Fruit fly (Drosophila melanogaster) whole organism, embryonic: Measurements from ENCODE around the gene Bsg.

Experiments
- B-H2 ChIP-seq: fragments of 200-800 bp; sonication (Bioruptor generic); optimal IDR thresholded peaks from 2 replicates; lab custom pipeline; 2018; ENCODE audit warnings: missing biosample characterization, mild to moderate bottlenecking, missing genetic modification characterization
- Bgb ChIP-seq: fragments of 200-800 bp; sonication (Bioruptor generic); IDR thresholded peaks from 2 replicates; pipeline ENCODE4 v1.3.6; 2022; ENCODE audit warnings: missing biosample characterization, missing genetic modification characterization; ENCODE audit not compliant: partially characterized antibody
- CG10274 ChIP-seq: fragments of 200-800 bp; sonication (Bioruptor generic); optimal IDR thresholded peaks from 3 replicates; lab custom pipeline; 2017; ENCODE audit warnings: missing biosample characterization, mild to moderate bottlenecking, missing genetic modification characterization
- CG12071 ChIP-seq: fragments of 200-800 bp; sonication (Bioruptor generic); optimal IDR thresholded peaks from 3 replicates; lab custom pipeline; 2018; ENCODE audit warnings: missing biosample characterization, mild to moderate bottlenecking, missing genetic modification characterization
- CG13123 ChIP-seq: fragments of 200-800 bp; sonication (Bioruptor generic); optimal IDR thresholded peaks from 2 replicates; lab custom pipeline; 2016; ENCODE audit warnings: missing biosample characterization, missing genetic modification characterization
- CG17359 ChIP-seq: fragments of 200-800 bp; sonication (Bioruptor generic); optimal IDR thresholded peaks from 3 replicates; lab custom pipeline; 2018; ENCODE audit warnings: missing biosample characterization, mild to moderate bottlenecking, missing genetic modification characterization, moderate library complexity
- CG17361 ChIP-seq: fragments of 200-800 bp; sonication (Bioruptor generic); IDR thresholded peaks from 3 replicates; pipeline ENCODE4 v1.3.6; 2022; ENCODE audit warnings: missing biosample characterization, missing genetic modification characterization
- CG1792 ChIP-seq: fragments of 200-800 bp; sonication (Bioruptor generic); optimal IDR thresholded peaks from 2 replicates; lab custom pipeline; 2016; ENCODE audit warnings: missing biosample characterization, missing genetic modification characterization
- CG18011 ChIP-seq: fragments of 200-800 bp; sonication (Bioruptor generic); optimal IDR thresholded peaks from 2 replicates; lab custom pipeline; 2017; ENCODE audit warnings: missing biosample characterization, missing genetic modification characterization, mild to moderate bottlenecking, moderate library complexity, missing genotype
- CG30403 ChIP-seq: fragments of 200-800 bp; sonication (Bioruptor generic); optimal IDR thresholded peaks from 3 replicates; lab custom pipeline; 2016; ENCODE audit warnings: missing biosample characterization, missing genetic modification characterization
- CG31224 ChIP-seq: fragments of 200-800 bp; sonication (Bioruptor generic); IDR thresholded peaks from 2 replicates; pipeline ENCODE4 v1.3.6; 2022; ENCODE audit warnings: missing biosample characterization, missing genetic modification characterization
- CG43689 ChIP-seq: fragments of 200-800 bp; sonication (Bioruptor generic); IDR thresholded peaks from 2 replicates; pipeline ENCODE4 v1.3.6; 2022; ENCODE audit warnings: missing biosample characterization, missing genetic modification characterization
- CG4617 ChIP-seq: fragments of 200-800 bp; sonication (Bioruptor generic); optimal IDR thresholded peaks from 3 replicates; lab custom pipeline; 2016; ENCODE audit warnings: missing biosample characterization, missing genetic modification characterization, borderline replicate concordance
- CG4730 ChIP-seq: fragments of 200-800 bp; sonication (Bioruptor generic); IDR thresholded peaks from 2 replicates; pipeline ENCODE4 v1.3.6; 2022; ENCODE audit warnings: missing biosample characterization, missing genetic modification characterization
- CG8359 ChIP-seq: fragments of 200-800 bp; sonication (Bioruptor generic); optimal IDR thresholded peaks from 2 replicates; lab custom pipeline; 2017; ENCODE audit warnings: missing biosample characterization, mild to moderate bottlenecking, missing genetic modification characterization, borderline replicate concordance
- Ets65A ChIP-seq: fragments of 200-800 bp; sonication (Bioruptor generic); peaks from one replicate; lab custom pipeline; 2016; ENCODE audit warnings: missing biosample characterization, missing genetic modification characterization
- Fer3 ChIP-seq: fragments of 200-800 bp; sonication (Bioruptor generic); optimal IDR thresholded peaks from 2 replicates; lab custom pipeline; 2018; ENCODE audit warnings: missing biosample characterization, mild to moderate bottlenecking, missing genetic modification characterization, moderate library complexity
- HLH4C ChIP-seq: fragments of 200-800 bp; sonication (Bioruptor generic); IDR thresholded peaks from 3 replicates; pipeline ENCODE4 v1.3.6; 2022; ENCODE audit warnings: missing biosample characterization, missing genetic modification characterization; ENCODE audit not compliant: partially characterized antibody
- HLH54F ChIP-seq: fragments of 200-800 bp; sonication (Bioruptor generic); optimal IDR thresholded peaks from 3 replicates; lab custom pipeline; 2016; ENCODE audit warnings: missing biosample characterization, missing genetic modification characterization
- Hey ChIP-seq: fragments of 200-800 bp; sonication (Bioruptor generic); optimal IDR thresholded peaks from 3 replicates; lab custom pipeline; 2018; ENCODE audit warnings: missing biosample characterization, mild to moderate bottlenecking, missing genetic modification characterization
- Hmr ChIP-seq: fragments of 200-800 bp; sonication (Bioruptor generic); optimal IDR thresholded peaks from 3 replicates; lab custom pipeline; 2017; ENCODE audit warnings: mild to moderate bottlenecking, missing biosample characterization, missing genetic modification reagents, missing genetic modification characterization
- Oli ChIP-seq: fragments of 200-800 bp; sonication (Bioruptor generic); optimal IDR thresholded peaks from 2 replicates; lab custom pipeline; 2018; ENCODE audit warnings: missing biosample characterization, mild to moderate bottlenecking, missing genetic modification characterization, moderate library complexity
- Opbp ChIP-seq: fragments of 200-800 bp; sonication (Bioruptor generic); IDR thresholded peaks from 3 replicates; pipeline ENCODE4 v1.3.6; 2022; ENCODE audit warnings: missing biosample characterization, missing genetic modification characterization; ENCODE audit not compliant: partially characterized antibody
- Ravus ChIP-seq: fragments of 200-800 bp; sonication (Bioruptor generic); IDR thresholded peaks from 2 replicates; pipeline ENCODE4 v1.3.6; 2022; ENCODE audit warnings: missing biosample characterization, missing genetic modification characterization
- Vsx1 ChIP-seq: fragments of 200-800 bp; sonication (Bioruptor generic); optimal IDR thresholded peaks from 2 replicates; lab custom pipeline; 2017; ENCODE audit warnings: missing biosample characterization, mild to moderate bottlenecking, missing genetic modification characterization, missing genetic modification reagents
- al ChIP-seq: fragments of 200-800 bp; sonication (Bioruptor generic); IDR thresholded peaks from 2 replicates; pipeline ENCODE4 v1.3.6; 2022; ENCODE audit warnings: missing biosample characterization, missing genetic modification characterization
- ase ChIP-seq: fragments of 200-800 bp; sonication (Bioruptor generic); IDR thresholded peaks from 3 replicates; pipeline ENCODE4 v1.3.6; 2022; ENCODE audit warnings: missing biosample characterization, missing genetic modification characterization
- bsh ChIP-seq, 2 experiments: fragments of 200-800 bp; sonication (Bioruptor generic); optimal IDR thresholded peaks; 2 replicates each; lab custom pipeline; 2017 to 2018; ENCODE audit warnings: mild to moderate bottlenecking in 2 of 2, missing biosample characterization in 2 of 2, missing genetic modification characterization in 2 of 2, moderate library complexity in 1 of 2
- caup ChIP-seq: fragments of 200-800 bp; sonication (Bioruptor generic); optimal IDR thresholded peaks from 3 replicates; lab custom pipeline; 2017; ENCODE audit warnings: missing biosample characterization, mild to moderate bottlenecking, missing genetic modification characterization, moderate library complexity; ENCODE audit not compliant: severe bottlenecking
- cg ChIP-seq: fragments of 200-800 bp; sonication (Bioruptor generic); optimal IDR thresholded peaks from 3 replicates; lab custom pipeline; 2019; ENCODE audit warnings: missing biosample characterization, mild to moderate bottlenecking, missing genetic modification characterization, moderate library complexity
- ci ChIP-seq: fragments of 200-800 bp; sonication (Bioruptor generic); IDR thresholded peaks from 3 replicates; pipeline ENCODE4 v1.3.6; 2022; ENCODE audit warnings: missing biosample characterization, missing genetic modification characterization
- da ChIP-seq: fragments of 200-800 bp; sonication (Bioruptor generic); optimal IDR thresholded peaks from 2 replicates; lab custom pipeline; 2016; ENCODE audit warnings: missing biosample characterization, missing genetic modification characterization
- exex ChIP-seq: fragments of 200-800 bp; sonication (Bioruptor generic); optimal IDR thresholded peaks from 4 replicates; lab custom pipeline; 2018; ENCODE audit warnings: missing biosample characterization, mild to moderate bottlenecking, missing genetic modification characterization, moderate library complexity
- fd102C ChIP-seq: fragments of 200-800 bp; sonication (Bioruptor generic); optimal IDR thresholded peaks from 2 replicates; lab custom pipeline; 2018; ENCODE audit warnings: missing biosample characterization, mild to moderate bottlenecking, missing genetic modification characterization, moderate library complexity
- jing ChIP-seq: fragments of 200-800 bp; sonication (Bioruptor generic); optimal IDR thresholded peaks from 2 replicates; lab custom pipeline; 2018; ENCODE audit warnings: missing biosample characterization, mild to moderate bottlenecking, missing genetic modification characterization
- kni ChIP-seq: fragments of 200-800 bp; sonication (Bioruptor generic); optimal IDR thresholded peaks from 3 replicates; lab custom pipeline; 2017; ENCODE audit warnings: mild to moderate bottlenecking, missing biosample characterization, missing genetic modification reagents, missing genetic modification characterization
- mirr ChIP-seq: fragments of 200-800 bp; sonication (Bioruptor generic); optimal IDR thresholded peaks from 3 replicates; lab custom pipeline; 2018; ENCODE audit warnings: missing biosample characterization, mild to moderate bottlenecking, missing genetic modification characterization
- org-1 ChIP-seq: fragments of 200-800 bp; sonication (Bioruptor generic); optimal IDR thresholded peaks from 2 replicates; lab custom pipeline; 2017; ENCODE audit warnings: missing biosample characterization, missing genetic modification characterization
- pnt ChIP-seq: fragments of 200-800 bp; sonication (Bioruptor generic); optimal IDR thresholded peaks from 3 replicates; lab custom pipeline; 2016; ENCODE audit warnings: missing biosample characterization, missing genetic modification characterization
- scrt ChIP-seq: fragments of 200-800 bp; sonication (Bioruptor generic); optimal IDR thresholded peaks from 2 replicates; lab custom pipeline; 2018; ENCODE audit warnings: missing biosample characterization, mild to moderate bottlenecking, missing genetic modification characterization, moderate library complexity
- slp2 ChIP-seq: fragments of 200-800 bp; sonication (Bioruptor generic); optimal IDR thresholded peaks from 2 replicates; lab custom pipeline; 2016; ENCODE audit warnings: missing biosample characterization, missing genetic modification characterization
- sqz ChIP-seq: fragments of 200-800 bp; sonication (Bioruptor generic); optimal IDR thresholded peaks from 3 replicates; lab custom pipeline; 2018; ENCODE audit warnings: missing biosample characterization, mild to moderate bottlenecking, missing genetic modification characterization
- sug ChIP-seq: fragments of 200-800 bp; optimal IDR thresholded peaks from 2 replicates; lab custom pipeline; 2019; ENCODE audit warnings: missing biosample characterization, mild to moderate bottlenecking, missing genetic modification characterization, moderate library complexity
- unpg ChIP-seq: fragments of 200-800 bp; sonication (Bioruptor generic); optimal IDR thresholded peaks from 3 replicates; lab custom pipeline; 2018; ENCODE audit warnings: missing biosample characterization, mild to moderate bottlenecking, missing genetic modification characterization, moderate library complexity
- zfh1 ChIP-seq: fragments of 200-800 bp; sonication (Bioruptor generic); IDR thresholded peaks from 3 replicates; pipeline ENCODE4 v1.3.6; 2022; ENCODE audit warnings: missing biosample characterization, missing genetic modification characterization

Gene Bsg

dm6 chr2L:8082692-8083412, 368 bp upstream of the Bsg start, which contains the start of gene Mcr (continued):
- TF ChIP-seq CG12071 (no peak), CG17361 (GFP tag; lab: Robert Waterston, UW) (peak; percentile 34; the same call in 1 of the 3 replicates), CG10274 (GFP tag; lab: Kevin White, UChicago) (no peak), bsh (GFP tag; optimal IDR thresholded peaks at IDR 0.05; lab: Kevin White, UChicago) (no peak), CG31224 (GFP tag; lab: Robert Waterston, UW) (no peak), org-1 (GFP tag; lab: Kevin White, UChicago) (no peak), Ets65A (GFP tag; lab: Kevin White, UChicago) (peak; percentile 38), exex (tag; lab: Kevin White, UChicago) (no peak), CG17359 (no peak), HLH4C (GFP tag; lab: Robert Waterston, UW) (peak; percentile 42; the same call in 1 of the 3 replicates), Hey (no peak), CG30403 (GFP tag; lab: Kevin White, UChicago) (no peak), ase (GFP tag; lab: Robert Waterston, UW) (no peak), CG4617 (GFP tag; lab: Kevin White, UChicago) (no peak), da (GFP tag; lab: Kevin White, UChicago) (no peak), unpg (no peak), scrt (GFP tag; lab: Kevin White, UChicago) (no peak), Fer3 (no peak), Vsx1 (GFP tag; lab: Kevin White, UChicago) (no peak), Opbp (GFP tag; lab: Robert Waterston, UW) (peak; percentile 50; the same call in 1 of the 3 replicates), fd102C (no peak), CG1792 (GFP tag; lab: Kevin White, UChicago) (no peak), Bgb (GFP tag; lab: Robert Waterston, UW) (peak; percentile 28), zfh1 (GFP tag; lab: Robert Waterston, UW) (no peak; the same call in 2 of the 3 replicates), Hmr (GFP tag; lab: Kevin White, UChicago) (peak; percentile 39), pnt (GFP tag; lab: Kevin White, UChicago) (no peak), B-H2 (GFP tag; lab: Kevin White, UChicago) (no peak), cg (GFP tag; lab: Kevin White, UChicago) (no peak), slp2 (peak; percentile 2), CG43689 (no peak), HLH54F (GFP tag; lab: Kevin White, UChicago) (no peak), sug (tag; lab: Kevin White, UChicago) (no peak), CG4730 (no peak), kni (no peak), ci (GFP tag; lab: Robert Waterston, UW) (no peak), CG8359 (no peak), CG13123 (GFP tag; lab: Kevin White, UChicago) (no peak), Ravus (GFP tag; lab: Robert Waterston, UW) (no peak), caup (no peak), CG18011 (GFP tag; lab: Kevin White, UChicago) (no peak), jing (GFP tag; lab: Kevin White, UChicago) (no peak), mirr (GFP tag; lab: Kevin White, UChicago) (no peak), al (GFP tag; lab: Robert Waterston, UW) (no peak), sqz (GFP tag; lab: Kevin White, UChicago) (no peak), Oli (tag; lab: Kevin White, UChicago) (no peak)
